Worm (Caenorhabditis elegans) whole organism, L4 larva: ENCODE results near the gene F18C5.9.

Source experiments
- F37D6.2 ChIP-seq: sonication (generic microtip); optimal IDR thresholded peaks from 2 replicates; lab custom pipeline; 2016; ENCODE audit warnings: mild to moderate bottlenecking, missing genetic modification characterization, missing compliant biosample characterization
- F44E2.7 ChIP-seq: fragments of 200-800 bp; sonication (Bioruptor generic); IDR thresholded peaks from 2 replicates; pipeline ENCODE4 v2.1.2; 2022; ENCODE audit warnings: missing genetic modification characterization, missing compliant biosample characterization
- R02D3.7 ChIP-seq: fragments of 150-350 bp; sonication (generic microtip); optimal IDR thresholded peaks from 3 replicates; lab custom pipeline; 2014; ENCODE audit warnings: missing biosample characterization, missing genetic modification characterization
- T26A8.4 ChIP-seq: fragments of 200-800 bp; sonication (Bioruptor generic); IDR thresholded peaks from 2 replicates; pipeline ENCODE4 v1.3.6; 2022; ENCODE audit warnings: missing genetic modification characterization, missing compliant biosample characterization
- Y75B8A.6 ChIP-seq: fragments of 200-800 bp; sonication (Bioruptor generic); IDR thresholded peaks from 2 replicates; pipeline ENCODE4 v1.3.6; 2022; ENCODE audit warnings: missing genetic modification reagents, missing genetic modification characterization, missing compliant biosample characterization
- ZK337.2 ChIP-seq: fragments of 200-800 bp; sonication (Bioruptor generic); IDR thresholded peaks from 2 replicates; pipeline ENCODE4 v1.3.6; 2022; ENCODE audit warnings: missing genetic modification reagents, missing genetic modification characterization, missing compliant biosample characterization
- ama-1 ChIP-seq: fragments of 150-350 bp; optimal IDR thresholded peaks from 2 replicates; lab custom pipeline; 2014; ENCODE audit warnings: inconsistent platforms, mixed read lengths
- arid-1 ChIP-seq: fragments of 200-800 bp; sonication (Bioruptor generic); conservative IDR thresholded peaks from 2 replicates; pipeline ENCODE4 v1.3.6; 2022; ENCODE audit warnings: missing genetic modification reagents, missing genetic modification characterization, missing compliant biosample characterization
- cey-2 ChIP-seq: sonication (generic microtip); optimal IDR thresholded peaks from 3 replicates; lab custom pipeline; 2017; ENCODE audit warnings: missing genetic modification characterization, mild to moderate bottlenecking, missing compliant biosample characterization, antibody characterized with exemption, borderline replicate concordance; ENCODE audit not compliant: insufficient read depth
- ctbp-1 ChIP-seq: fragments of 200-800 bp; sonication (Bioruptor generic); IDR thresholded peaks from 2 replicates; pipeline ENCODE4 v1.3.6; 2022; ENCODE audit warnings: missing genetic modification reagents, missing genetic modification characterization, missing compliant biosample characterization
- daf-16 ChIP-seq, 3 experiments: sonication (generic microtip); optimal IDR thresholded peaks; 2 replicates each; lab custom pipeline; 2016 to 2017; ENCODE audit warnings: missing genetic modification characterization in 3 of 3, missing genetic modification reagents in 3 of 3, mild to moderate bottlenecking in 2 of 3, missing compliant biosample characterization in 2 of 3, missing biosample characterization in 1 of 3, moderate library complexity in 1 of 3
- dmd-6 ChIP-seq: fragments of 200-800 bp; sonication (Bioruptor generic); IDR thresholded peaks from 2 replicates; pipeline ENCODE4 v1.3.6; 2022; ENCODE audit warnings: missing genetic modification reagents, missing genetic modification characterization, missing compliant biosample characterization
- dpl-1 ChIP-seq: fragments of 150-350 bp; optimal IDR thresholded peaks from 2 replicates; lab custom pipeline; 2014; ENCODE audit warnings: missing biosample characterization, missing genetic modification reagents, missing genetic modification characterization
- duxl-1 ChIP-seq: sonication (generic microtip); optimal IDR thresholded peaks from 2 replicates; lab custom pipeline; 2016; ENCODE audit warnings: mild to moderate bottlenecking, missing genetic modification characterization, moderate library complexity, missing compliant biosample characterization; ENCODE audit not compliant: poor library complexity
- dve-1 ChIP-seq: sonication (generic microtip); optimal IDR thresholded peaks from 2 replicates; lab custom pipeline; 2017; ENCODE audit warnings: antibody characterized with exemption, mild to moderate bottlenecking, missing genetic modification characterization, missing compliant biosample characterization; ENCODE audit not compliant: insufficient read depth
- egl-27 ChIP-seq: sonication (generic microtip); optimal IDR thresholded peaks from 3 replicates; lab custom pipeline; 2017; ENCODE audit warnings: missing biosample characterization, missing genetic modification reagents, missing genetic modification characterization
- hif-1 ChIP-seq, 2 experiments: sonication (generic microtip); optimal IDR thresholded peaks; 2 replicates each; lab custom pipeline; 2016 to 2017; ENCODE audit warnings: missing compliant biosample characterization in 2 of 2, missing genetic modification characterization in 2 of 2, missing genetic modification reagents in 2 of 2, missing genotype in 2 of 2, mild to moderate bottlenecking in 1 of 2
- hlh-11 ChIP-seq: fragments of 200-800 bp; sonication (Bioruptor generic); optimal IDR thresholded peaks from 2 replicates; lab custom pipeline; 2018; ENCODE audit warnings: mild to moderate bottlenecking, missing genetic modification characterization, missing compliant biosample characterization
- hlh-30 ChIP-seq: sonication (generic microtip); optimal IDR thresholded peaks from 2 replicates; lab custom pipeline; 2017; ENCODE audit warnings: antibody characterized with exemption, mild to moderate bottlenecking, missing genetic modification characterization, missing compliant biosample characterization; ENCODE audit not compliant: insufficient read depth
- hmg-1.1 ChIP-seq: fragments of 200-800 bp; sonication (Bioruptor generic); IDR thresholded peaks from 2 replicates; pipeline ENCODE4 v1.3.6; 2022; ENCODE audit warnings: missing genetic modification reagents, missing genetic modification characterization, missing compliant biosample characterization
- lin-29 ChIP-seq: fragments of 200-800 bp; sonication (Bioruptor generic); IDR thresholded peaks from 2 replicates; pipeline ENCODE4 v1.3.6; 2022; ENCODE audit warnings: missing genetic modification reagents, missing genetic modification characterization, missing compliant biosample characterization
- lsy-2 ChIP-seq, 2 experiments: fragments of 150-350 bp in 1 of 2; sonication (generic microtip) in 1 of 2; optimal IDR thresholded peaks; 2 replicates each; lab custom pipeline; 2014 to 2017; ENCODE audit warnings: missing biosample characterization in 2 of 2, missing genetic modification characterization in 2 of 2
- mdl-1 ChIP-seq, 2 experiments: fragments of 150-350 bp in 1 of 2; sonication (generic microtip) in 1 of 2; optimal IDR thresholded peaks; 2 replicates each; lab custom pipeline; 2014 to 2017; ENCODE audit warnings: missing biosample characterization in 2 of 2, missing genetic modification characterization in 2 of 2
- mep-1 ChIP-seq: fragments of 150-350 bp; sonication (generic microtip); optimal IDR thresholded peaks from 3 replicates; lab custom pipeline; 2014; ENCODE audit warnings: missing biosample characterization, missing genetic modification characterization
- mes-2 ChIP-seq: sonication (generic microtip); optimal IDR thresholded peaks from 2 replicates; lab custom pipeline; 2016; ENCODE audit warnings: missing genotype, mild to moderate bottlenecking, missing genetic modification characterization, missing compliant biosample characterization; ENCODE audit not compliant: poor library complexity, severe bottlenecking
- mxl-3 ChIP-seq: fragments of 200-800 bp; sonication (Bioruptor generic); optimal IDR thresholded peaks from 2 replicates; lab custom pipeline; 2018; ENCODE audit warnings: mild to moderate bottlenecking, missing genetic modification characterization, missing compliant biosample characterization
- nhr-11 ChIP-seq: fragments of 150-350 bp; optimal IDR thresholded peaks from 2 replicates; lab custom pipeline; 2014; ENCODE audit warnings: missing biosample characterization, missing genetic modification characterization
- nhr-25 ChIP-seq: sonication (generic microtip); optimal IDR thresholded peaks from 2 replicates; lab custom pipeline; 2017; ENCODE audit warnings: missing genetic modification characterization, mild to moderate bottlenecking, missing compliant biosample characterization, antibody characterized with exemption, moderate library complexity, borderline replicate concordance; ENCODE audit not compliant: insufficient read depth
- nhr-28 ChIP-seq: fragments of 150-350 bp; optimal IDR thresholded peaks from 2 replicates; lab custom pipeline; 2014; ENCODE audit warnings: missing biosample characterization, missing genetic modification characterization
- nhr-48 ChIP-seq: sonication (generic microtip); optimal IDR thresholded peaks from 2 replicates; lab custom pipeline; 2016; ENCODE audit warnings: mild to moderate bottlenecking, missing genetic modification characterization, missing compliant biosample characterization
- nhr-76 ChIP-seq: fragments of 150-350 bp; optimal IDR thresholded peaks from 2 replicates; lab custom pipeline; 2014; ENCODE audit warnings: missing biosample characterization, missing genetic modification characterization
- nhr-77 ChIP-seq: fragments of 150-350 bp; optimal IDR thresholded peaks from 2 replicates; lab custom pipeline; 2014; ENCODE audit warnings: missing biosample characterization, missing genetic modification characterization
- rbr-2 ChIP-seq: sonication (generic microtip); optimal IDR thresholded peaks from 2 replicates; lab custom pipeline; 2016; ENCODE audit warnings: missing genotype, missing genetic modification characterization, missing compliant biosample characterization
- skn-1 ChIP-seq: fragments of 150-350 bp; optimal IDR thresholded peaks from 2 replicates; lab custom pipeline; 2014; ENCODE audit warnings: missing biosample characterization, missing genetic modification characterization
- snpc-1.2 ChIP-seq: fragments of 200-800 bp; sonication (Bioruptor generic); IDR thresholded peaks from 2 replicates; pipeline ENCODE4 v1.3.6; 2022; ENCODE audit warnings: missing genetic modification reagents, missing genetic modification characterization, missing compliant biosample characterization
- tag-97 ChIP-seq: fragments of 200-800 bp; sonication (Bioruptor generic); IDR thresholded peaks from 2 replicates; pipeline ENCODE4 v1.3.6; 2022; ENCODE audit warnings: missing genetic modification characterization, missing compliant biosample characterization
- tra-1 ChIP-seq: fragments of 200-800 bp; sonication (Bioruptor generic); IDR thresholded peaks from 2 replicates; pipeline ENCODE4 v1.3.6; 2022; ENCODE audit warnings: missing genetic modification reagents, missing genetic modification characterization, missing compliant biosample characterization
- unc-62 ChIP-seq, 3 experiments: fragments of 150-350 bp in 1 of 3; sonication (generic microtip); optimal IDR thresholded peaks in 2 of 3; peaks in 1 of 3; 1 replicate in 1 of 3; 2 replicates in 2 of 3; lab custom pipeline; 2014 to 2017; ENCODE audit warnings: missing biosample characterization in 3 of 3, missing genetic modification characterization in 3 of 3, missing genetic modification reagents in 3 of 3, missing genotype in 1 of 3

F18C5.9 gene

DNA sequence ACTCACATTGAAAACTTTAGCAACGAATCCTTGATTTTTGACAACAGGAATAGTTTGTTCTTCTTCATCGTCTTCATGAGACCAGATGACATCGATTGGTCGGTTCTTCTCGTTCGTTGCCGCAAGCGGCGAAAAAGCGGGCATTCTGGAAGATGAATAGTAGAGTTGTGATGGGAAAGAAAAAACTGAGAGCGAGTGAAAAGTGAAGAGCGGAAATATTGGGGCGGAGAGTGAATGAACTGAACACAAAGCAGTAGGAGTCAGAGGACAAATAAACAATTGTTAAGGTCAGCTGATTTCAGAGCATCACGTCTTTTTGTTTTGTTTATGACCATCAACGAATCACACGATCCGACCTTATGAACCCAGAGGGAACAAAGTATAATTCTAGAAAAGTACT is 5.6 kb upstream of the F18C5.9 start, which contains the start of gene F18C5.10:
F18C5.10 (minus strand) TSS at position 145 of the 400 bp plus-strand sequence.
- TF ChIP-seq tra-1 (GFP tag; lab: Robert Waterston, UW), result 0 out of 2 replicates have a peak, but pooled peaks have one; percentile 54
- TF ChIP-seq rbr-2 (tag; lab: Kevin White, UChicago), result no peak
- TF ChIP-seq hlh-11 (tag; lab: Kevin White, UChicago), result peak; percentile 10
- peak; percentile 91 for TF ChIP-seq hlh-30 (tag; lab: Kevin White, UChicago)
- TF ChIP-seq duxl-1, result no peak
- TF ChIP-seq dve-1 (tag; lab: Kevin White, UChicago), result peak; percentile 18
- TF ChIP-seq nhr-28 (tag; lab: Kevin White, UChicago), result no peak
- 0 out of 2 replicates have a peak, but pooled peaks have one; percentile 3 for TF ChIP-seq ZK337.2 (GFP tag; lab: Robert Waterston, UW)
- TF ChIP-seq dmd-6 (GFP tag; lab: Robert Waterston, UW), result 0 out of 2 replicates have a peak, but pooled peaks have one; percentile 12
- TF ChIP-seq tag-97 (GFP tag; lab: Robert Waterston, UW), result no peak
- TF ChIP-seq ama-1, result peak; percentile 79
- peak; percentile 35 for TF ChIP-seq nhr-11 (tag; lab: Kevin White, UChicago)
- no peak for TF ChIP-seq daf-16 (GFP tag; optimal IDR thresholded peaks at IDR 0.05; lab: Kevin White, UChicago)
- peak; percentile 20 for TF ChIP-seq daf-16 (tag; optimal IDR thresholded peaks at IDR 0.05; lab: Kevin White, UChicago)
- no peak for TF ChIP-seq R02D3.7
- TF ChIP-seq, all 104 proteins: peak for 9

DNA sequence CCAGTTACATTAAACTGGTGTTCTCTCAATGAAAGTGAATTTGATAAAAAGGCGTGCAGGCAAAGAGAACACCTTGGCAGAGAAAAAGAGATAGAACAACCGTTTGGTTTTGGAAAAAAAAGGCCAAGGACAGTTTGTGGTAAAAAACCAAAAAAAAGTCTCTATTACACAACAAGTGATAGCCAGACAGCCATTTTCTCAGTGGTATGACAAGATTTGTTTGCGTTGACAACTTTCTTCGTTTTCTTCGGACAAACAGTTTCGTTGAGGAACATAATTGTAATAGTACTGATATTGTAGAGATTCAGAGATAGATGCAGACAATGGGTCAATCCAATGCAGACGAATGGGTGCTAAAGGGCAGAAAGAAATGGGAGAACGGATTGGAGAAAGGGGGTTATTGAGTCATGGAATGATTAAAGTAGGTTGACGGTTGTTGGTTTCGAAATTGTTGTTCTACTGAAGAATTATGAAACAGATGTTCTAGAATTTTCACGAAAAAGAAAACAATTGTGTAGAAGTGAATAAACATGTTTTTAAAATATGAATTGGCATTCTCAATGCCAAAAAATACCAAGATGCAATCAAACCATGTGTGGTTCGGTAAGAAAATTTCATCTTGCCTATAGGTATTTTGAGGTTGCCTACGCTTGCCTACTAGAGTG is 4.6 kb upstream of the F18C5.9 start:
- TF ChIP-seq dpl-1 (GFP tag; lab: Kevin White, UChicago) (no peak), egl-27 (tag; lab: Kevin White, UChicago) (no peak), daf-16 (GFP tag; optimal IDR thresholded peaks at IDR 0.05; lab: Kevin White, UChicago) (peak in 1 of 2 experiments; percentile 62), daf-16 (tag; optimal IDR thresholded peaks at IDR 0.05; lab: Kevin White, UChicago) (peak; percentile 12), cey-2 (tag; lab: Kevin White, UChicago) (peak; percentile 82), nhr-28 (tag; lab: Kevin White, UChicago) (peak; percentile 70), mxl-3 (GFP tag; lab: Kevin White, UChicago) (peak; percentile 37), tra-1 (GFP tag; lab: Robert Waterston, UW) (no peak), mdl-1 (tag; optimal IDR thresholded peaks at IDR 0.05; lab: Kevin White, UChicago) (peak in 1 of 2 experiments; percentile 54), ama-1 (peak; percentile 10), dve-1 (tag; lab: Kevin White, UChicago) (peak; percentile 27), hlh-11 (tag; lab: Kevin White, UChicago) (peak; percentile 61), F44E2.7 (GFP tag; lab: Robert Waterston, UW) (no peak), lin-29 (GFP tag; lab: Robert Waterston, UW) (0 out of 2 replicates have a peak, but pooled peaks have one; percentile 37), snpc-1.2 (GFP tag; lab: Robert Waterston, UW) (no peak), duxl-1 (no peak), unc-62 (GFP tag; optimal IDR thresholded peaks at IDR 0.05 in 1 of 2; lab: Kevin White, UChicago) (peak in 1 of 2 experiments; percentile 92), unc-62 (tag; optimal IDR thresholded peaks at IDR 0.05; lab: Kevin White, UChicago) (no peak), nhr-25 (tag; lab: Kevin White, UChicago) (peak; percentile 91), nhr-48 (tag; lab: Kevin White, UChicago) (peak; percentile 69), arid-1 (GFP tag; lab: Robert Waterston, UW) (no peak)
- TF ChIP-seq, all 104 proteins: peak for 12

DNA sequence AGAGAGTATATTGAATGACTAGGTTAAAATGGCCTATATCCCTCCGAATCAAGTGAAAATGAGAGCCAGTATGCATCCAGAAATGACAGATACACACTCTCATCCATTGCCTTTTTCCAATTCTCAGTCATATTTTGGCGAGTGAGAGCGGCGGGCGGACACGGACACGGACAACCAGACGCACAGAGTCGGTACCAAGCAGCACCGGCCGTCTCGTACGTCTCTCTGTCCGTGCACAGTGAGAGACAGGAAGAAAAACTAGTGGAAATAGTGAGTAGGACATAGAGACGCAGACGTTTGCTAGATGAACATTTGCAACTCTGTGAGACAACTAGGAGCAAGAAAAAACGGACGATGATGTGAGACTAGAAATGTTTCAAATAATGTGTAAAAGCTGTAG is 3.7 kb upstream of the F18C5.9 start:
- TF ChIP-seq lsy-2 (tag; optimal IDR thresholded peaks at IDR 0.05; lab: Kevin White, UChicago) (peak in 1 of 2 experiments; percentile 27), hlh-11 (tag; lab: Kevin White, UChicago) (peak; percentile 72), F37D6.2 (tag; lab: Kevin White, UChicago) (peak; percentile 27), nhr-76 (tag; lab: Kevin White, UChicago) (no peak), F44E2.7 (GFP tag; lab: Robert Waterston, UW) (no peak), nhr-77 (tag; lab: Kevin White, UChicago) (no peak), daf-16 (GFP tag; optimal IDR thresholded peaks at IDR 0.05; lab: Kevin White, UChicago) (no peak), daf-16 (tag; optimal IDR thresholded peaks at IDR 0.05; lab: Kevin White, UChicago) (peak; percentile 22), hmg-1.1 (GFP tag; lab: Robert Waterston, UW) (peak; percentile 78), dve-1 (tag; lab: Kevin White, UChicago) (peak; percentile 43), mdl-1 (tag; optimal IDR thresholded peaks at IDR 0.05; lab: Kevin White, UChicago) (peak in 1 of 2 experiments; percentile 27), mep-1 (peak; percentile 53), unc-62 (GFP tag; optimal IDR thresholded peaks at IDR 0.05 in 1 of 2; lab: Kevin White, UChicago) (peak in 1 of 2 experiments; percentile 13), unc-62 (tag; optimal IDR thresholded peaks at IDR 0.05; lab: Kevin White, UChicago) (no peak), duxl-1 (no peak), rbr-2 (tag; lab: Kevin White, UChicago) (no peak), hif-1 (tag; optimal IDR thresholded peaks at IDR 0.05; lab: Kevin White, UChicago) (peak in 1 of 2 experiments; percentile 7), T26A8.4 (GFP tag; lab: Robert Waterston, UW) (peak; percentile 35; the same call in 1 of the 2 replicates), Y75B8A.6 (GFP tag; lab: Robert Waterston, UW) (no peak), skn-1 (tag; lab: Kevin White, UChicago) (no peak), mes-2 (tag; lab: Kevin White, UChicago) (peak; percentile 31), ctbp-1 (GFP tag; lab: Robert Waterston, UW) (peak; percentile 49; the same call in 1 of the 2 replicates)
